Worm (Caenorhabditis elegans): Measurements from ENCODE around the gene F37H8.6.

Gene F37H8.6

DNA sequence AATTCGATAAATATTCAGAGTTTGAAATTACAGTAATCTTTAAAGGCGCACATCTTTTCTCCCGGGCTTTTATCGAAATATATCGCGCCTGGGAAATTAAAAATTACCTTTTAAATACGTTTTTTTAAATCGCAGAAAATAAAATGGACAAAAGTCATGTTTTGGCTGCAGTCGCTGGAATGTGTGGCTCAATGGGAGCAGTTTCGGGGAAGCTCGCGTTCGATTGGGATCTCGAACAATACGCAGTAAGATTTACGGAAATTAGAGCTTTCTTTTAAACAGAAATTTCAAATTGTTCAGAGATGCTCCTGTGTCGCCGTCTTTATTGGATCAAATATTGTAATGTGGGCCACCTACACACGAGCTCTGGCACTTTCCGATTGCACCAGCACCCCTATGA, 47.8 kb downstream of the F37H8.6 start, which contains the start of gene F40F8.12:
TSS of gene F40F8.12 (plus strand) at position 301 of the 400 bp plus-strand sequence.
- TF ChIP-seq snpc-4 (tag; optimal IDR thresholded peaks at IDR 0.05) = no peak
- no peak for TF ChIP-seq mbf-1 (tag; optimal IDR thresholded peaks at IDR 0.05)
- no peak for TF ChIP-seq mab-5 (tag; optimal IDR thresholded peaks at IDR 0.05)
- TF ChIP-seq nhr-6 (tag; optimal IDR thresholded peaks at IDR 0.05) = no peak
- no peak for TF ChIP-seq nhr-25 (tag; optimal IDR thresholded peaks at IDR 0.05)
- TF ChIP-seq nhr-237 (tag; optimal IDR thresholded peaks at IDR 0.05) = no peak
- TF ChIP-seq elt-1 (tag; optimal IDR thresholded peaks at IDR 0.05) = no peak
- TF ChIP-seq unc-62 (GFP tag; optimal IDR thresholded peaks at IDR 0.05) = no peak
- TF ChIP-seq ceh-16 (tag; optimal IDR thresholded peaks at IDR 0.05) = no peak
- no peak for TF ChIP-seq nhr-11 (tag; optimal IDR thresholded peaks at IDR 0.05)

DNA sequence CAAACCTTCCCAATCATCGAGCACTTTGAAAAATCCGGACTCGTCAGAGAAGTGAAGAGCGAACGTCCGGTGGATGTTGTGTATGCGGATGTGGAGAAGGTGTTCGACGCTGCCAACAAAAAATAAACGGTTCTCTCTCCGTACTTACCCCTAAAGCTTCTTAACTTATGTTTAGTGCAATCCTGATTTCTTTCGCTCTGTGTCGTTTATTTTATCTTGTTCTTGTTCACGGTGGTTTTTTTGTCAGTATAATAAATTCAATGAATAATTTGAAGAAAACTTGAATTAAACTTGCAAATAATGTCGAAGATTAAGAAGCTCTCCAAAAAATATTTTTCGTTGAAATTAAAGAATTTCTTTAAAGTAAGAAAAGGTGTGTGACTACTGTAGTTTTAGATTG, 48.3 kb downstream of the F37H8.6 start, which contains the start of gene F40F8.3:
TSS of gene F40F8.3 (plus strand) at position 301 of the 400 bp plus-strand sequence.
- TF ChIP-seq nhr-237 (tag; optimal IDR thresholded peaks at IDR 0.05) (no peak), unc-62 (GFP tag; optimal IDR thresholded peaks at IDR 0.05) (no peak), ztf-11 (tag; optimal IDR thresholded peaks at IDR 0.05) (no peak), ceh-16 (tag; optimal IDR thresholded peaks at IDR 0.05) (no peak), gmeb-1 (tag; optimal IDR thresholded peaks at IDR 0.05) (no peak), nhr-12 (tag; optimal IDR thresholded peaks at IDR 0.05) (no peak), peb-1 (tag; optimal IDR thresholded peaks at IDR 0.05) (no peak), ZK546.5 (tag; optimal IDR thresholded peaks at IDR 0.05) (no peak), R02D3.7 (tag; optimal IDR thresholded peaks at IDR 0.05) (no peak), aly-2 (tag; optimal IDR thresholded peaks at IDR 0.05) (no peak)

DNA sequence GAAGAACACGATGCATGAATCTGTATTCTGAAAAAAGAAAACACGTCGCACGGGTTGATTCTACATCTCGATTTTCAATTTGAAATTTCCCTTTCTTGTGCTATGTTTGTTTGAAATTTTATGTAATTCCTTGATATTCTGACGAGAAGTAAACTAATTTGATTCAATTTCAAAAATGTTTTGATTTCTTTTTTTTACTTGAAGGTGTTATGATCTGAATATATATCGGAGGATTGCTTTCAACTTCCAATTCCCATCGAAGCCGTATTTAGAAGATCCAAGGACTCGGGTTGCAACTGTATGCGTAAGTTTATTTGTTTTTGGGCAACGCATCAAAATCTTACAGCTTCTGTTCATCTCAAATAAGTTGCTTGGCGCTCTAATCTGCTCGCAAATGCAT, 49.9 kb downstream of the F37H8.6 start, which contains the start of gene F40F8.1:
TSS of gene F40F8.1 (plus strand) at position 301 of the 400 bp plus-strand sequence.
- TF ChIP-seq lsy-2 (tag; optimal IDR thresholded peaks at IDR 0.05) (no peak), alr-1 (tag; optimal IDR thresholded peaks at IDR 0.05) (no peak), ztf-1 (GFP tag; conservative IDR thresholded peaks at IDR 0.05) (no peak), F13H6.1 (tag; optimal IDR thresholded peaks at IDR 0.05) (no peak), ztf-11 (tag; optimal IDR thresholded peaks at IDR 0.05) (no peak), mbf-1 (tag; optimal IDR thresholded peaks at IDR 0.05) (no peak), sma-9 (GFP tag; optimal IDR thresholded peaks at IDR 0.05) (no peak), sma-9 (tag; optimal IDR thresholded peaks at IDR 0.05) (no peak), nhr-77 (tag; optimal IDR thresholded peaks at IDR 0.05) (no peak), egl-27 (tag; optimal IDR thresholded peaks at IDR 0.05) (no peak), nhr-12 (tag; optimal IDR thresholded peaks at IDR 0.05) (no peak), lin-11 (tag; optimal IDR thresholded peaks at IDR 0.05) (no peak), gmeb-1 (tag; optimal IDR thresholded peaks at IDR 0.05) (no peak), elt-3 (tag; optimal IDR thresholded peaks at IDR 0.05) (no peak), crh-2 (tag; optimal IDR thresholded peaks at IDR 0.05) (no peak), nhr-21 (tag; optimal IDR thresholded peaks at IDR 0.05) (no peak)

DNA sequence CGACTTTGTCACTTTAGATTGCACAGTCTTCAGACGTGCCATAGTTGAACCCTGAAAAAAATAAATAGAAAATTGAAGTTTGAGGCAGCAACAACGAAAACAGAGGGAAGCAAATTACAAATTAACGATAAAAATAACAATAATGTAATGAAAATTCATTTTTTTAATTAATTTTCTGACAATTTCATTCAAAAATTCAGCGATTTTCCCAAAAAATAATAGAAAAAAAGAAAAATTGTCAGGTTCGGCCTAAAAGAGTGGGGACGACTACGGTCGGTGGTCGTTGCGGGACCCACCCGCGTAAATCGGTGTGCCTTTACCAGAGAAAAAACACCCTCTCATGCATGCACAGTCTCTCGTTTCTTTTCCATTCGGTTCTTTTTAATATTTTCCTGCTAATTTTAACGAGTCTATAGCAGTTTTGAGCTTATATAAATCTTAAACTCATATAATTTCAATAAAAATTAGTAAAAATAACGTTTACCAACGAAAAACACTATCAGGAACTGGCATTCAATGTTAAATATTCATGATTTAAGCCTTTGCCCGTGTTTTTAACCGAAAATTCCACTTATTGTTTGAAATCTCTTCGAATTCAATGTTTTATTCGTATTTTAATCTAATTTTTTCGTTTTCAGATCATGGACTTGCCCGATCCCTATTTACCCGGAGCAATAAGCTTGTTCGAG, 50.8 kb downstream of the F37H8.6 start, which contains the start of the genes rps-9 and lsm-1:
TSS of gene rps-9 (minus strand) at position 51 of the 689 bp plus-strand sequence.
TSS of gene lsm-1 (plus strand) at position 639 of the 689 bp plus-strand sequence.
- TF ChIP-seq C34F6.9 (tag; optimal IDR thresholded peaks at IDR 0.05) (peak; percentile 75), crh-2 (tag; optimal IDR thresholded peaks at IDR 0.05) (peak; percentile 77), nhr-21 (tag; optimal IDR thresholded peaks at IDR 0.05) (peak; percentile 32), gmeb-1 (tag; optimal IDR thresholded peaks at IDR 0.05) (peak; percentile 71), unc-55 (GFP tag; optimal IDR thresholded peaks at IDR 0.05) (peak; percentile 84), nhr-129 (tag; optimal IDR thresholded peaks at IDR 0.05) (peak; percentile 53), lin-13 (GFP tag; optimal IDR thresholded peaks at IDR 0.05) (peak; percentile 68), sma-3 (GFP tag; optimal IDR thresholded peaks at IDR 0.05) (peak; percentile 40), fos-1 (tag; optimal IDR thresholded peaks at IDR 0.05) (peak; percentile 36), F13H6.1 (tag; optimal IDR thresholded peaks at IDR 0.05) (peak; percentile 40), nhr-25 (tag; optimal IDR thresholded peaks at IDR 0.05) (peak; percentile 55), blmp-1 (tag; optimal IDR thresholded peaks at IDR 0.05; ENCODE audit: insufficient read depth) (peak; percentile 25), snpc-4 (tag; optimal IDR thresholded peaks at IDR 0.05) (peak; percentile 56), ztf-11 (tag; optimal IDR thresholded peaks at IDR 0.05) (no peak), ztf-1 (GFP tag; conservative IDR thresholded peaks at IDR 0.05) (no peak), zag-1 (tag; optimal IDR thresholded peaks at IDR 0.05) (no peak), dmd-4 (tag; optimal IDR thresholded peaks at IDR 0.05) (no peak), nhr-23 (tag; optimal IDR thresholded peaks at IDR 0.05) (no peak), sma-9 (GFP tag; optimal IDR thresholded peaks at IDR 0.05) (no peak), sma-9 (tag; optimal IDR thresholded peaks at IDR 0.05) (no peak), ztf-4 (tag; optimal IDR thresholded peaks at IDR 0.05) (peak; percentile 52), lsy-2 (tag; optimal IDR thresholded peaks at IDR 0.05) (peak; percentile 80 to 98), mbf-1 (tag; optimal IDR thresholded peaks at IDR 0.05) (no peak), lin-11 (tag; optimal IDR thresholded peaks at IDR 0.05) (peak; percentile 81)

Measured in whole organism, L2 larva.